Fruit fly (Drosophila melanogaster) whole organism, adult: Measurements from ENCODE around the gene t-Grip84.

ENCODE experiments used
- CG1620 ChIP-seq: fragments of 200-800 bp; sonication (Bioruptor generic); optimal IDR thresholded peaks from 2 replicates; lab custom pipeline; 2016; ENCODE audit warnings: missing biosample characterization, missing genetic modification characterization
- CG5204 ChIP-seq: fragments of 200-800 bp; sonication (Bioruptor generic); optimal IDR thresholded peaks from 2 replicates; lab custom pipeline; 2016; ENCODE audit warnings: missing biosample characterization, missing genetic modification characterization
- CG7045 ChIP-seq: fragments of 200-800 bp; sonication (Bioruptor generic); optimal IDR thresholded peaks from 2 replicates; lab custom pipeline; 2017; ENCODE audit warnings: missing biosample characterization, mild to moderate bottlenecking, missing genetic modification characterization
- cic ChIP-seq: fragments of 200-800 bp; sonication (Bioruptor generic); optimal IDR thresholded peaks from 2 replicates; lab custom pipeline; 2017; ENCODE audit warnings: missing biosample characterization, mild to moderate bottlenecking, missing genetic modification characterization, moderate library complexity
- kay ChIP-seq: fragments of 200-800 bp; sonication (Bioruptor generic); peaks from one replicate; lab custom pipeline; 2016; ENCODE audit warnings: missing biosample characterization, missing genetic modification characterization, borderline replicate concordance
- ovo ChIP-seq: fragments of 200-800 bp; sonication (Bioruptor generic); optimal IDR thresholded peaks from 2 replicates; lab custom pipeline; 2016; ENCODE audit warnings: missing biosample characterization, missing genetic modification characterization
- pad ChIP-seq: fragments of 200-800 bp; sonication (Bioruptor generic); optimal IDR thresholded peaks from 3 replicates; lab custom pipeline; 2017; ENCODE audit warnings: missing biosample characterization, missing genetic modification characterization, mild to moderate bottlenecking, moderate library complexity, missing genetic modification reagents
- toe ChIP-seq: fragments of 200-800 bp; sonication (Bioruptor generic); optimal IDR thresholded peaks from 2 replicates; lab custom pipeline; 2016; ENCODE audit warnings: missing biosample characterization, missing genetic modification characterization

DNA sequence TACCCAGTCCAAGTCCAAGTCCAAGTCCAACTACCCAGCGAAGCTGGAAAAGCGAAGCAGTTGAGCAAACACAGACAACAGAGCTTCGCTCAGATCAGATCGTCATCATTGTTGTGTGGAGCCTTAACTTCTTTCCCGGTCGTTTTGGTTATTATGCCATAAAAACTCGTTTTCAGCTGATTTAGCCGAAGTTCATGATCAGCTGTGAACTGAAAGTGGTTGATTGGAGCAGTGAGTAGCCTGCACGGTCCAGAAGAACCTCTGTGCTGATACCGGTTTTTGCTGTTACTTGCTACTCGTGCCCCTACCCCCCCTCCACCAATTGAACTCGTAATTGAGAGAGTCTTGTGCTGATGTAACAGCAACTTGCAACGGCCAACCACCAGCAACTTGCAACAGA, 19.7 kb upstream of the t-Grip84 start:
- TF ChIP-seq CG5204: no peak
- no peak for TF ChIP-seq CG1620
- no peak for TF ChIP-seq ovo (GFP tag; lab: Kevin White, UChicago)
- TF ChIP-seq pad (GFP tag; lab: Kevin White, UChicago): no peak
- no peak for TF ChIP-seq cic (GFP tag; lab: Kevin White, UChicago)
- no peak for TF ChIP-seq kay (GFP tag; lab: Kevin White, UChicago)
- TF ChIP-seq CG7045 (GFP tag; lab: Kevin White, UChicago): no peak
- no peak for TF ChIP-seq toe (GFP tag; lab: Kevin White, UChicago)
